Worm (Caenorhabditis elegans): ENCODE results near the gene F25E5.8.

F25E5.8 gene

ce11 chrV:7428880-7429279 is 6.8 kb upstream of the F25E5.8 start, which contains the start of gene srw-69:
Gene srw-69, minus strand, starts transcription at chrV:7428980.
- TF ChIP-seq nhr-12 (tag; optimal IDR thresholded peaks at IDR 0.05) (no peak), dsc-1 (tag; optimal IDR thresholded peaks at IDR 0.05) (no peak), tlp-1 (tag; optimal IDR thresholded peaks at IDR 0.05) (no peak), C04F5.9 (tag; optimal IDR thresholded peaks at IDR 0.05) (no peak), mdl-1 (tag; optimal IDR thresholded peaks at IDR 0.05) (no peak), hlh-17 (GFP tag; optimal IDR thresholded peaks at IDR 0.05; ENCODE audit: borderline replicate concordance) (no peak), nhr-90 (tag; optimal IDR thresholded peaks at IDR 0.05; ENCODE audit: poor library complexity) (no peak), efl-3 (GFP tag; optimal IDR thresholded peaks at IDR 0.05) (no peak), vab-15 (tag; optimal IDR thresholded peaks at IDR 0.05) (no peak), irx-1 (tag; optimal IDR thresholded peaks at IDR 0.05) (no peak), pag-3 (tag; optimal IDR thresholded peaks at IDR 0.05; ENCODE audit: borderline replicate concordance, insufficient read depth) (no peak), F16B12.6 (tag; optimal IDR thresholded peaks at IDR 0.05) (no peak)

- TF ChIP-seq Y116A8C.19 (tag; optimal IDR thresholded peaks at IDR 0.05; ENCODE audit: borderline replicate concordance) (no peak), hlh-17 (GFP tag; optimal IDR thresholded peaks at IDR 0.05; ENCODE audit: borderline replicate concordance) (no peak), fkh-8 (tag; optimal IDR thresholded peaks at IDR 0.05) (peak; percentile 33), nhr-11 (tag; optimal IDR thresholded peaks at IDR 0.05) (peak; percentile 30), nhr-20 (tag; optimal IDR thresholded peaks at IDR 0.05) (no peak)
Observed at ce11 chrV:7431016-7431415, 4.7 kb upstream of the F25E5.8 start, which contains the start of gene srw-71. Gene srw-71, minus strand, starts transcription at chrV:7431116.

ce11 chrV:7432441-7433146 is 3.1 kb upstream of the F25E5.8 start:
- TF ChIP-seq pax-3 (tag; optimal IDR thresholded peaks at IDR 0.05) (no peak), lin-39 (tag; optimal IDR thresholded peaks at IDR 0.05) (no peak), lin-13 (GFP tag; optimal IDR thresholded peaks at IDR 0.05) (no peak), ceh-63 (GFP tag; optimal IDR thresholded peaks at IDR 0.05) (no peak), ztf-4 (tag; optimal IDR thresholded peaks at IDR 0.05) (no peak), hlh-4 (tag; optimal IDR thresholded peaks at IDR 0.05) (no peak), ceh-88 (GFP tag; IDR thresholded peaks at IDR 0.05) (0 out of 2 replicates have a peak, but pooled peaks have one; percentile 10), hpl-2 (GFP tag; optimal IDR thresholded peaks at IDR 0.05) (no peak), ceh-90 (tag; optimal IDR thresholded peaks at IDR 0.05) (no peak), aly-2 (tag; optimal IDR thresholded peaks at IDR 0.05) (no peak), efl-1 (optimal IDR thresholded peaks at IDR 0.05) (no peak), efl-1 (GFP tag; optimal IDR thresholded peaks at IDR 0.05 in 1 of 2) (peak in 1 of 2 experiments; percentile 80), ama-1 (optimal IDR thresholded peaks at IDR 0.05) (peak; percentile 52), elt-3 (tag; optimal IDR thresholded peaks at IDR 0.05) (peak in 1 of 6 experiments; percentile 35), nhr-90 (tag; optimal IDR thresholded peaks at IDR 0.05; ENCODE audit: poor library complexity) (peak; percentile 24), efl-3 (GFP tag; optimal IDR thresholded peaks at IDR 0.05) (no peak), fkh-10 (GFP tag; optimal IDR thresholded peaks at IDR 0.05) (no peak), unc-62 (GFP tag; optimal IDR thresholded peaks at IDR 0.05) (no peak), alr-1 (tag; optimal IDR thresholded peaks at IDR 0.05; ENCODE audit: borderline replicate concordance) (no peak), C04F5.9 (tag; optimal IDR thresholded peaks at IDR 0.05) (no peak), unc-98 (GFP tag; IDR thresholded peaks at IDR 0.05) (no peak), lir-3 (tag; optimal IDR thresholded peaks at IDR 0.05; ENCODE audit: poor library complexity) (peak; percentile 21), F16B12.6 (tag; optimal IDR thresholded peaks at IDR 0.05) (no peak), ces-1 (GFP tag; optimal IDR thresholded peaks at IDR 0.05) (no peak), ztf-11 (tag; optimal IDR thresholded peaks at IDR 0.05) (no peak), snu-23 (GFP tag; optimal IDR thresholded peaks at IDR 0.05) (peak; percentile 44), rnt-1 (tag; optimal IDR thresholded peaks at IDR 0.05) (no peak), mab-9 (GFP tag; IDR thresholded peaks at IDR 0.05) (no peak), ceh-82 (tag; optimal IDR thresholded peaks at IDR 0.05) (no peak), ets-5 (GFP tag; IDR thresholded peaks at IDR 0.05) (no peak), nhr-85 (tag) (peak; percentile 53), blmp-1 (tag; optimal IDR thresholded peaks at IDR 0.05) (no peak), nhr-20 (tag; optimal IDR thresholded peaks at IDR 0.05) (peak; percentile 6), lin-15B (tag; optimal IDR thresholded peaks at IDR 0.05) (no peak), nhr-237 (tag; optimal IDR thresholded peaks at IDR 0.05) (no peak), jun-1 (tag; optimal IDR thresholded peaks at IDR 0.05) (no peak)
